Fruit fly (Drosophila melanogaster): Measurements from ENCODE around the gene Hsc70-2.

Hsc70-2 gene

dm6 chr3R:13015811-13016766 lies 28.5 kb upstream of the Hsc70-2 start:
- no peak for TF ChIP-seq pan (optimal IDR thresholded peaks at IDR 0.05)
- TF ChIP-seq psq (optimal IDR thresholded peaks at IDR 0.05), result no peak
- no peak for TF ChIP-seq EcR (GFP tag; optimal IDR thresholded peaks at IDR 0.05)
- TF ChIP-seq Dll (optimal IDR thresholded peaks at IDR 0.05), result no peak
- TF ChIP-seq CG8478 (optimal IDR thresholded peaks at IDR 0.05), result no peak
- TF ChIP-seq usp (GFP tag; optimal IDR thresholded peaks at IDR 0.05), result no peak

dm6 chr3R:13017623-13018036 lies 26.9 kb upstream of the Hsc70-2 start:
- TF ChIP-seq usp (GFP tag; optimal IDR thresholded peaks at IDR 0.05) (no peak), EcR (GFP tag; optimal IDR thresholded peaks at IDR 0.05) (no peak), pan (optimal IDR thresholded peaks at IDR 0.05) (no peak), Dll (optimal IDR thresholded peaks at IDR 0.05) (no peak), psq (optimal IDR thresholded peaks at IDR 0.05) (no peak), CG8478 (optimal IDR thresholded peaks at IDR 0.05) (no peak)

DNA sequence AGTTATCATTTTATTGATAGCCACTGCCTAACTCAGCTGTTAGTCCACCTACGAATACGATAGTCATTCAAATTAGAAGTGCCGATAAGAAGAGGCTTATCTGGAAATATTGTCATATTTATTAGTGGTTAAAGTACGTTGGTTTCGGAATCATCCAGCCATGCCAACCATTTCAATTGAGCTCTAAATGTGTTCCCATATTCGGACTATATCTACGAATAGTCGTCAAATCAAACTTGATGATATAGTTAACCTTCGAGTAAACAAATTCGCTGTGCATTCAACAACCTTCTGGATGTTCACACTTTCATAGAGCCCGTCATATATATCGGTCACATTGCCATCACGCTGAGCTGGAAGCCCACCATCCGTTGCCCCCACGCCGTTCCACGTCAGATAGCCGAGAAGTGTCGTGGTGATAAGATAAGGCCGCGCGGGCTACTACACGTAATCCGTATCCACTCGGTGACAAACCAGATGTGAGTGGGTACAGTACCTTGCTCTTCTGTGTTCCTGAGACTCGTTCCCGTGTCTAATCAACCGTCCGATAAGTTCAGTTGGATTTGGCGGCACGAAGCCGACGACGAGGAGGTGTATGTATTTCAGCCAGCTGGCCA lies 26.2 kb upstream of the Hsc70-2 start:
- TF ChIP-seq EcR (GFP tag; optimal IDR thresholded peaks at IDR 0.05), result no peak
- TF ChIP-seq pan (optimal IDR thresholded peaks at IDR 0.05), result no peak
- TF ChIP-seq usp (GFP tag; optimal IDR thresholded peaks at IDR 0.05), result no peak
- no peak for TF ChIP-seq CG8478 (optimal IDR thresholded peaks at IDR 0.05)
- no peak for TF ChIP-seq Dll (optimal IDR thresholded peaks at IDR 0.05)
- no peak for TF ChIP-seq psq (optimal IDR thresholded peaks at IDR 0.05)

dm6 chr3R:13018995-13019394 lies 25.6 kb upstream of the Hsc70-2 start:
- no peak for TF ChIP-seq usp (GFP tag; optimal IDR thresholded peaks at IDR 0.05)
- TF ChIP-seq Dll (optimal IDR thresholded peaks at IDR 0.05), result no peak
- TF ChIP-seq pan (optimal IDR thresholded peaks at IDR 0.05), result no peak
- no peak for TF ChIP-seq EcR (GFP tag; optimal IDR thresholded peaks at IDR 0.05)
- TF ChIP-seq psq (optimal IDR thresholded peaks at IDR 0.05), result no peak
- TF ChIP-seq CG8478 (optimal IDR thresholded peaks at IDR 0.05), result no peak

DNA sequence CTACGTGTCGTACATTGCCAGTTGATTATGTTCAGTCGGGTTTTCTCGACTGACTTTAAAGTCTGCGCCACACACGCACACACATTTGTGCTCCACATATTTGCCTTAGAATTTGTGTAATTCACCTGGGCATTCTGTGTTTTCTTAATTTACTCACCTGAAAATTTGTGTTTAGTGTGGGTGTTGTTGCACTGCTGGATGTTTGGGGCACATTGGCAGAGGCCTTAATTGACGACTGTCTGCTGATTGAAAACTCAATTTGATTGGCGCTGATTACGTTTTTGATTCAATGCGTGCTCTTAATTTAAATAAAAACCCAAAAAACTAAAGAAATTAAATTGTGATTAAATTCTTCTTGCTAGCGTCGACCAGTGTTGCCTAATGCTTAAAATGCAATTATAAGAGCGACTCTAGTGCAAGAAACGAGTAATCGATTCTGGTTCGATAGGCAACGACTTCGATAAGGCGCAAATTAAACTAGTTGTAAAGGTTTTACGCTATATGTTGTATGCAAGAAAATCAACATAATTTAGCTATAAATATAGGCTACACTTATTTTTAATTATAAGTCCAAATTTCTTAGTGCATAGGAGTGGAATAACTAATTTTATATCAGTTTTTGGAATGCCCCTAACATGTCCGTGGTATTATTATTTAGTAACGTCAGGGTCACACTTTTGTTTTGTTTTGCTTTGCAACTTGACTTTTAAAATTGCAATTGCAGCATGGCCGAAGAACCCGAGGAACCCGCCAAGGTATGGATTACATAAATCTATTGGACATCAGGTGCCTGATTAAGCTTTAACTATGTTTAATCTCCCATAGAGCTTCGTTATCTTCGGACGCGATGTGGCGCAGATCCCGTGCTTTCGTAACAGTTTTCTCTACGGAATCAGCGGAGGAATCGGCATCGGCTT lies 14.0 kb upstream of the Hsc70-2 start, which contains the start of the genes CG46281 and CG46280:
TSS of gene CG46281 (minus strand) at position 51 of the 917 bp plus-strand sequence.
TSS of gene CG46280 (minus strand) at position 403 of the 917 bp plus-strand sequence.
- TF ChIP-seq EcR (GFP tag; optimal IDR thresholded peaks at IDR 0.05) (no peak), Dll (optimal IDR thresholded peaks at IDR 0.05) (no peak), usp (GFP tag; optimal IDR thresholded peaks at IDR 0.05) (no peak), CG8478 (optimal IDR thresholded peaks at IDR 0.05) (no peak), pan (optimal IDR thresholded peaks at IDR 0.05) (no peak), psq (optimal IDR thresholded peaks at IDR 0.05) (no peak)

DNA sequence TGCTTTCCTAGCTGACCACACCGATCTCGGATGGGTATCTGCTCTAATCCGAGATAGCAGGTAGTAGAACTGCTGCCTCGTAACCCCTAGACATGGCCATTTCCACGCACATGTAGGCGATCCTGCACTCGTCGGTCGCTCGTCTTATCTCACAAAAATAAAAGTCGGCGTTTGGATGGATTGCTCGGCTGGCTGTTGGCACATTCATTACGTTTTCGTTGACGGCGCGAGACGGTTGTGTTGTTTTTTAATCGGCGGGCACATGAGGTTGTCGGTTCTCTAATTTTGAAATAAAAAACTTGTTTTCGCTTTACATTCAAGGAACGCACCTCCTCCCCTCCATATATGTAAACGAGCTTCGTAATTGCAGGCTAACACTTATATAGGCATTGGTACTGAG lies 12.2 kb upstream of the Hsc70-2 start, which contains the start of gene ry:
TSS of gene ry (plus strand) at position 206 of the 400 bp plus-strand sequence.
- no peak for TF ChIP-seq EcR (GFP tag; optimal IDR thresholded peaks at IDR 0.05)
- TF ChIP-seq psq (optimal IDR thresholded peaks at IDR 0.05), result no peak
- TF ChIP-seq pan (optimal IDR thresholded peaks at IDR 0.05), result no peak
- no peak for TF ChIP-seq CG8478 (optimal IDR thresholded peaks at IDR 0.05)
- TF ChIP-seq usp (GFP tag; optimal IDR thresholded peaks at IDR 0.05), result no peak
- TF ChIP-seq Dll (optimal IDR thresholded peaks at IDR 0.05), result no peak

- TF ChIP-seq EcR (GFP tag; optimal IDR thresholded peaks at IDR 0.05) (no peak), pan (optimal IDR thresholded peaks at IDR 0.05) (no peak), psq (optimal IDR thresholded peaks at IDR 0.05) (no peak), CG8478 (optimal IDR thresholded peaks at IDR 0.05) (no peak), Dll (optimal IDR thresholded peaks at IDR 0.05) (no peak), usp (GFP tag; optimal IDR thresholded peaks at IDR 0.05) (no peak)
These were observed 11.5 kb upstream of the Hsc70-2 start for dm6 chr3R:13032975-13033445.

DNA sequence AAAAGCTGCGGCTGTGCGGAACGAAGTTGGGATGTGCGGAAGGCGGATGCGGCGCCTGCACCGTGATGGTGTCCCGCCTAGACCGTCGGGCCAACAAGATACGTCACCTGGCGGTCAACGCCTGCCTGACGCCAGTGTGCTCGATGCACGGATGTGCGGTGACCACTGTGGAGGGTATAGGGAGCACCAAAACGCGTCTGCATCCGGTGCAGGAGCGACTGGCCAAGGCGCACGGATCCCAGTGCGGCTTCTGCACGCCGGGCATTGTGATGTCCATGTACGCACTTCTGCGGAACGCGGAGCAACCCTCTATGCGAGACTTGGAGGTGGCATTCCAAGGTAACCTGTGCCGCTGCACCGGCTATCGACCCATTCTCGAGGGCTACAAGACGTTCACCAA lies 10.9 kb upstream of the Hsc70-2 start:
- TF ChIP-seq CG8478 (optimal IDR thresholded peaks at IDR 0.05), result no peak
- no peak for TF ChIP-seq Dll (optimal IDR thresholded peaks at IDR 0.05)
- no peak for TF ChIP-seq pan (optimal IDR thresholded peaks at IDR 0.05)
- no peak for TF ChIP-seq psq (optimal IDR thresholded peaks at IDR 0.05)
- TF ChIP-seq usp (GFP tag; optimal IDR thresholded peaks at IDR 0.05), result no peak
- TF ChIP-seq EcR (GFP tag; optimal IDR thresholded peaks at IDR 0.05), result no peak

- TF ChIP-seq Dll (optimal IDR thresholded peaks at IDR 0.05) (no peak), psq (optimal IDR thresholded peaks at IDR 0.05) (no peak), pan (optimal IDR thresholded peaks at IDR 0.05) (no peak), EcR (GFP tag; optimal IDR thresholded peaks at IDR 0.05) (no peak), usp (GFP tag; optimal IDR thresholded peaks at IDR 0.05) (no peak), CG8478 (optimal IDR thresholded peaks at IDR 0.05) (no peak)
These were observed 8.5 kb upstream of the Hsc70-2 start for dm6 chr3R:13036064-13036463.

- TF ChIP-seq psq (optimal IDR thresholded peaks at IDR 0.05) (no peak), CG8478 (optimal IDR thresholded peaks at IDR 0.05) (no peak), EcR (GFP tag; optimal IDR thresholded peaks at IDR 0.05) (no peak), Dll (optimal IDR thresholded peaks at IDR 0.05) (no peak), usp (GFP tag; optimal IDR thresholded peaks at IDR 0.05) (no peak), pan (optimal IDR thresholded peaks at IDR 0.05) (no peak)
These were observed 6.5 kb upstream of the Hsc70-2 start, which contains the start of gene CG11668 for dm6 chr3R:13038075-13038474. Gene CG11668 (plus strand): TSS chr3R:13038375.

Measured in whole organism.